Worm (Caenorhabditis elegans): ENCODE measurements around the gene wdr-83.

The wdr-83 gene

DNA sequence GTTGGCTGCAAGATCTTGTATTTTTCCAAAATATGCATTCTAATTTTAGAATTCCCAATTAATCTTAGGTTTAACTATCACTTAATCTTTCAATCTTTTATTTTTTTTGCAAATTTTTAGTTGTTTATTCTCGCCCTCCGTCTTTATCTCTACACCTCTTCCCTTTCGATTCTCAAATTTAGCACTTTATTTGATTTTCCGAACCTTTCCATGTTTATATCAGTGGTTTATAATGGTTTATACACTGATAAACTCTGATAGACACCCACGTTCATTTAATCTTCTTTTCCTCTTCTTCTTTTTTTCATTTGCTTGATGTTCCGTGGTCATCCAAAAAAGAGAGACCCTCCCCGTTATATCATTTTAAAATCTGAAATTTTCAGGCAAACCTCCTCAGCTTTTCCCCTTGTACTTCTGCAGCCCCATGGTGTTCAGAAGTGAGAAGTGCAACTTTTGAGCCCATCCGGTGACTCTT is 9.1 kb downstream of the wdr-83 start, which contains the start of the genes nsy-1 and F59A6.13:
Gene nsy-1, plus strand, starts transcription at position 377 of the 475 bp plus-strand sequence.
Gene F59A6.13, plus strand, starts transcription at position 425 of the 475 bp plus-strand sequence.
- TF ChIP-seq elt-2 (tag; optimal IDR thresholded peaks at IDR 0.05): peak; percentile 98
- peak; percentile 11 for TF ChIP-seq pha-4 (tag; optimal IDR thresholded peaks at IDR 0.05)
- no peak for TF ChIP-seq unc-62 (GFP tag; optimal IDR thresholded peaks at IDR 0.05)
- TF ChIP-seq hmg-11 (tag; optimal IDR thresholded peaks at IDR 0.05): no peak
- peak; percentile 60 for TF ChIP-seq pqm-1 (tag; optimal IDR thresholded peaks at IDR 0.05)

DNA sequence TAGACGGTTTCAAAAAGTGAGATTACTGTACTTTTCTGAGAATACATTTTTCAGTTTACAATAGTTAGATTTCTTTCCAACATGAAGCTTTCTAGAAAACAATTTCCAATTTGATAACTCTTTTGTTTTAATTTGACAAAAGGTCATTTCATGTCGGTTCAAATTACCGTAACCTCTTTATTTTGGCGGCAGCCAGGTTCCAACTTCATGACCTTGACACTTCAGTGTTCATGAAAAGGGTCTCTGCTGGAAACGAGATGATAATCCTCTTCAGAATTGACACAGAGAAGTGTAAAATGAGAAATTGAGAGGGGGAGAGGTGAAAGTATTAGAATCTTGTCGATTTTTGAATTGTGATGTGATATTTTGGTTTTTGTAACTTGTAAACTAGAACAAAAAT is 10.0 kb downstream of the wdr-83 start:
- TF ChIP-seq fkh-10 (GFP tag; optimal IDR thresholded peaks at IDR 0.05) (no peak), ZK546.5 (tag; optimal IDR thresholded peaks at IDR 0.05) (no peak), elt-3 (tag; optimal IDR thresholded peaks at IDR 0.05) (peak in 1 of 3 experiments; percentile 3), snpc-4 (tag; optimal IDR thresholded peaks at IDR 0.05) (no peak), ama-1 (optimal IDR thresholded peaks at IDR 0.05) (no peak), nhr-25 (tag; optimal IDR thresholded peaks at IDR 0.05) (peak; percentile 75), ceh-16 (tag; optimal IDR thresholded peaks at IDR 0.05) (no peak)

DNA sequence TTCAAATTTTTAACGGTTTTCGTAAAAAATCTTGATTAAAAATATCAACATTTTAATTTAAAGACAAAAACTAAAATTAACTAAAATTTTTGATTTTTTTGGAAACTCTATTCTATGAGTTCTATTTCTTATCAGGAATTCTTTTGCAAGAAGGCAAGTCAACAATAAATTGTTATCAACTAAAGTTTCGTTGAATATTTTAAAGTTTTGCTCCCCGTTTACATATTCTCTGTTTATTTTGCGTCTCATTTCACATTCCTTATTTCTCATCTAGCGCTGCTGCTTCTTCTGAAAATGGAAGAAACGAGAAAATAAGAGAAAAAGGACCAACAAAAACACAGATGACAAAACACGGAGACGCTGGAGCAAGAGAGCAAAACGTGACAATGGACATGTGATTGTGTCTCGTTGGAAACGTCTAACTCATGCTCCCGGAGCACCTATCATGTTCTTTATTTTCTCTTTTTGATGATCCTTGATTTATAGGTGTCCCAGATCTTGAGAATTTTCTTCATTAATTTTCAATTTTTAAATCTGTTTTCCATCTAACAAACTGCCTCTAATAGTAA is 10.9 kb downstream of the wdr-83 start:
- no peak for TF ChIP-seq mdl-1 (tag; optimal IDR thresholded peaks at IDR 0.05)
- TF ChIP-seq eor-1 (tag; optimal IDR thresholded peaks at IDR 0.05): no peak
- peak; percentile 88 for TF ChIP-seq elt-2 (tag; optimal IDR thresholded peaks at IDR 0.05)
- TF ChIP-seq egl-27 (tag; optimal IDR thresholded peaks at IDR 0.05): no peak
- TF ChIP-seq fkh-2 (tag; optimal IDR thresholded peaks at IDR 0.05): no peak
- TF ChIP-seq lin-15B (tag; optimal IDR thresholded peaks at IDR 0.05): no peak
- no peak for TF ChIP-seq ceh-28 (tag; optimal IDR thresholded peaks at IDR 0.05)
- peak; percentile 33 for TF ChIP-seq pha-4 (tag; optimal IDR thresholded peaks at IDR 0.05)
- no peak for TF ChIP-seq nhr-11 (tag; optimal IDR thresholded peaks at IDR 0.05)
- no peak for TF ChIP-seq zag-1 (tag; optimal IDR thresholded peaks at IDR 0.05)
- no peak for TF ChIP-seq ZK546.5 (tag; optimal IDR thresholded peaks at IDR 0.05)
- TF ChIP-seq jun-1 (tag; optimal IDR thresholded peaks at IDR 0.05): no peak
- no peak for TF ChIP-seq snpc-4 (tag; optimal IDR thresholded peaks at IDR 0.05)
- no peak for TF ChIP-seq elt-1 (tag; optimal IDR thresholded peaks at IDR 0.05)
- TF ChIP-seq nhr-77 (tag; optimal IDR thresholded peaks at IDR 0.05): no peak

DNA sequence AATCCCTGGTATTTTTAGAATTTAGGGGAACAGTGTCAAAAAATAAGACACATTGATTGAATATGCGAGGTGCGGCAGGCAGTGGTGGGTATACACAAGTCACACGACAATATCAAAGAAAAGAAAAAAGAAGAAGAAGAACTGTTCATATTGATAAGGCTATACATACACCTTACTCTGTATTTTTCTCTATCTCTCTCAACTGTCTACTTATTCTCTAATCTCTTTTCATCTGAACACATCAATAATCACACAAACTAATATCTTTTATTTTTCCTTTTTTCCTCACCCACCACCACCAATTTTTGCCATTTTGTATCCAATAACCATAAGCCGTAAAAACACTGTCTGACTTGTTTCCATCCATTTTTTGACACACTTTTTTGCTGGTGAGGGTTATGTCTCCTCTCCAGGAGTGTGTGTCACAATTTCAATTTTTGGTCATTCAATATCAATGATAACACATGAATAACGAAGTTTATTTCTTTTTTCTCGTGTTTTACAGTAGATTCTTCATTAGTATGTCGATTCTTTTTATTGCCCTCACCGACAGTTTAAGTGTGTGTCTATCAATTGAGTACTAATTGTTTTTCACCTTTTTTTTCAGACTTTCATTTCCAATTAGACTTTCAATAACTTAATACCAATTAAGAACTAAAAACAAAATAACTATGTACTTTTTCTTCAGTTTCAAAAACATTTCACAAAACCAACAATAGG is 12.0 kb downstream of the wdr-83 start:
- TF ChIP-seq hmg-11 (tag; optimal IDR thresholded peaks at IDR 0.05) (no peak), jun-1 (tag; optimal IDR thresholded peaks at IDR 0.05) (peak; percentile 54), nhr-11 (tag; optimal IDR thresholded peaks at IDR 0.05) (no peak), nhr-23 (tag; optimal IDR thresholded peaks at IDR 0.05) (peak; percentile 15), aly-2 (tag; optimal IDR thresholded peaks at IDR 0.05) (no peak), ama-1 (optimal IDR thresholded peaks at IDR 0.05) (no peak), elt-2 (tag; optimal IDR thresholded peaks at IDR 0.05) (peak; percentile 100), nhr-43 (tag; optimal IDR thresholded peaks at IDR 0.05; ENCODE audit: poor library complexity, severe bottlenecking) (peak; percentile 59), tbx-2 (tag; optimal IDR thresholded peaks at IDR 0.05) (no peak), nhr-25 (tag; optimal IDR thresholded peaks at IDR 0.05) (peak; percentile 67), nfya-1 (tag; optimal IDR thresholded peaks at IDR 0.05; ENCODE audit: insufficient read depth) (peak; percentile 7), ceh-28 (tag; optimal IDR thresholded peaks at IDR 0.05) (peak; percentile 32), pqm-1 (tag; optimal IDR thresholded peaks at IDR 0.05) (peak; percentile 45), pha-4 (tag; optimal IDR thresholded peaks at IDR 0.05) (peak; percentile 28)

DNA sequence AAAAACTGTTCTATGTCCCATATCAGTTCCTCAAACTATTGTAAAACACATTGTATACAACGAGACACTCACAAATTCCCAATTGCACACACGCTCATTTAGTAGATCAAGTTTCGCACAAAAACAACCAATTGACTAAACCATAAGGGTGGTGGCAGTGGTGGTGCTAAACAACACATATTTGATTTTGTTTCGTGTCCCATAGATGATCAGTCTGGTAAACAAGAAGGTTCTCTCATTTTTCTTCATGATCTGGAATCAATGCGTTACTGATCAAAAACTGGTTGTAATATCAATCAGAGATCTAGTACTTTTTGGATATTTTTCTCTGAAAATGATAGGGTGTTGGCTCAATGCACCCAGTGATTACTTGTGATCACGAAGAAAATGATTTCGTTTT is 12.9 kb downstream of the wdr-83 start:
- no peak for TF ChIP-seq lin-39 (tag; optimal IDR thresholded peaks at IDR 0.05)

DNA sequence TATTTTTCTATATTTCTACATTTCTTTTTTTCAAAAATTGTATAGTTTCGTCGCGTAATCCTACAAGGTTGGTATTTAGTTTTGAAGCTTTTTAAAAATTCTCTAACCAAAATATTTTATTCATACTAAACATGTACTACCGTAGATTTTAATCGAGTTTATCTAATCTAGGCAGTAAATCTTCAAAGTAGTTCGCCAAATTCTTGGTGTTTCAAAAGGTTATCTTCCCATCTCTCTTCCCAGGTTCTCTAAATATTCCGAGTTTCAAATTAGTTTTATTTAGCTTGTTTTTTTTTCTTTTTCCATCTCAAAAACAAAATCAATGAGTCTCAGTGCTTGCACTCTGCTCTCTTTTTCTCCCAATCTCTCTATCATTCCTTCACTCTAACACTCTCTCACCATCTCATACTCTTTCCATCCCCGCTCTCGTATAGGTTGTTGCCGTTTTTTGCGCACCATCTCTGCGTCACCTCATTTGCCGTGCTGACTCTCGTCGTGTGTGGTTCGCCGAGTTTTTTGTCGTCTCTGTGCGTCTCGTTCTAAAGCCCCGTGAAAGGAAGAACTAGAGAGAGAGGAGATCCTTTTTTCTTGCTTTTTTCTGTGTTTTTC is 14.4 kb downstream of the wdr-83 start:
- TF ChIP-seq nhr-28 (tag; optimal IDR thresholded peaks at IDR 0.05) (no peak), snpc-4 (tag; optimal IDR thresholded peaks at IDR 0.05) (peak; percentile 44), nhr-12 (tag; optimal IDR thresholded peaks at IDR 0.05) (no peak), pqm-1 (tag; optimal IDR thresholded peaks at IDR 0.05) (no peak), sea-2 (GFP tag; optimal IDR thresholded peaks at IDR 0.05) (peak; percentile 22), ztf-11 (tag; optimal IDR thresholded peaks at IDR 0.05) (no peak), nhr-11 (tag; optimal IDR thresholded peaks at IDR 0.05) (no peak), elt-3 (tag; optimal IDR thresholded peaks at IDR 0.05) (no peak), ceh-16 (tag; optimal IDR thresholded peaks at IDR 0.05) (no peak), zag-1 (tag; optimal IDR thresholded peaks at IDR 0.05) (no peak), skn-1 (tag; optimal IDR thresholded peaks at IDR 0.05) (peak; percentile 38), egl-27 (tag; optimal IDR thresholded peaks at IDR 0.05) (no peak), nhr-23 (tag; optimal IDR thresholded peaks at IDR 0.05) (peak; percentile 60), pha-4 (tag; optimal IDR thresholded peaks at IDR 0.05) (peak; percentile 43), nhr-67 (tag; optimal IDR thresholded peaks at IDR 0.05) (no peak), tbx-2 (tag; optimal IDR thresholded peaks at IDR 0.05) (no peak), elt-1 (tag; optimal IDR thresholded peaks at IDR 0.05) (peak; percentile 90), lin-15B (tag; optimal IDR thresholded peaks at IDR 0.05) (peak; percentile 56), jun-1 (tag; optimal IDR thresholded peaks at IDR 0.05) (peak; percentile 36), ZK546.5 (tag; optimal IDR thresholded peaks at IDR 0.05) (no peak), mdl-1 (tag; optimal IDR thresholded peaks at IDR 0.05) (no peak), egl-5 (tag; optimal IDR thresholded peaks at IDR 0.05) (peak; percentile 42), nhr-237 (tag; optimal IDR thresholded peaks at IDR 0.05) (no peak)

Measured in whole organism, L3 larva.